Worm (Caenorhabditis elegans) whole organism, L2 larva: ENCODE results near the gene nhr-142.
"Not testable (repeated sequence)": the region's sequence is repeated elsewhere in the genome, so short reads cannot be mapped to it uniquely, and the experiment has no call there.

ENCODE experiments used
- C34F6.9 ChIP-seq: fragments of 150-350 bp; optimal IDR thresholded peaks from 2 replicates; lab custom pipeline; 2014; ENCODE audit warnings: missing biosample characterization, missing genetic modification characterization
- F13H6.1 ChIP-seq: sonication (generic microtip); optimal IDR thresholded peaks from 2 replicates; lab custom pipeline; 2016; ENCODE audit warnings: missing genetic modification characterization, missing compliant biosample characterization
- R02D3.7 ChIP-seq: fragments of 150-350 bp; optimal IDR thresholded peaks from 2 replicates; lab custom pipeline; 2014; ENCODE audit warnings: missing biosample characterization, missing genetic modification characterization
- Y55F3AM.14 ChIP-seq: fragments of 200-800 bp; sonication (Bioruptor generic); optimal IDR thresholded peaks from 2 replicates; lab custom pipeline; 2018; ENCODE audit warnings: mild to moderate bottlenecking, missing genetic modification characterization, missing compliant biosample characterization
- alr-1 ChIP-seq: fragments of 150-350 bp; optimal IDR thresholded peaks from 2 replicates; lab custom pipeline; 2014; ENCODE audit warnings: missing biosample characterization, missing genetic modification characterization
- aly-2 ChIP-seq: fragments of 150-350 bp; optimal IDR thresholded peaks from 2 replicates; lab custom pipeline; 2014; ENCODE audit warnings: missing biosample characterization, missing genetic modification characterization
- blmp-1 ChIP-seq: sonication (generic microtip); optimal IDR thresholded peaks from 2 replicates; lab custom pipeline; 2017; ENCODE audit warnings: missing genetic modification characterization, mild to moderate bottlenecking, missing compliant biosample characterization, antibody characterized with exemption, moderate library complexity; ENCODE audit not compliant: insufficient read depth
- crh-2 ChIP-seq: sonication (generic microtip); optimal IDR thresholded peaks from 2 replicates; lab custom pipeline; 2017; ENCODE audit warnings: missing biosample characterization, missing genetic modification characterization
- dmd-4 ChIP-seq: sonication (generic microtip); optimal IDR thresholded peaks from 2 replicates; lab custom pipeline; 2017; ENCODE audit warnings: missing biosample characterization, missing genetic modification characterization
- elt-1 ChIP-seq: fragments of 150-350 bp; optimal IDR thresholded peaks from 2 replicates; lab custom pipeline; 2014; ENCODE audit warnings: missing biosample characterization, missing genetic modification characterization
- fos-1 ChIP-seq: fragments of 150-350 bp; optimal IDR thresholded peaks from 2 replicates; lab custom pipeline; 2014; ENCODE audit warnings: missing biosample characterization, missing genetic modification characterization
- gmeb-1 ChIP-seq: fragments of 150-350 bp; optimal IDR thresholded peaks from 2 replicates; lab custom pipeline; 2014; ENCODE audit warnings: missing biosample characterization, missing genetic modification characterization
- lin-11 ChIP-seq: fragments of 150-350 bp; sonication (generic microtip); optimal IDR thresholded peaks from 2 replicates; lab custom pipeline; 2014; ENCODE audit warnings: missing biosample characterization, missing genetic modification characterization, inconsistent platforms, mixed read lengths
- lin-13 ChIP-seq: fragments of 150-350 bp; optimal IDR thresholded peaks from 2 replicates; lab custom pipeline; 2014; ENCODE audit warnings: missing biosample characterization, missing genetic modification reagents, missing genetic modification characterization
- lsy-2 ChIP-seq, 2 experiments: fragments of 150-350 bp in 1 of 2; sonication (generic microtip) in 1 of 2; optimal IDR thresholded peaks; 2 replicates each; lab custom pipeline; 2014 to 2017; ENCODE audit warnings: missing biosample characterization in 2 of 2, missing genetic modification characterization in 2 of 2
- mbf-1 ChIP-seq: sonication (generic microtip); optimal IDR thresholded peaks from 2 replicates; lab custom pipeline; 2017; ENCODE audit warnings: missing biosample characterization, missing genetic modification characterization
- mdl-1 ChIP-seq, 2 experiments: fragments of 150-350 bp in 1 of 2; sonication (generic microtip) in 1 of 2; optimal IDR thresholded peaks; 2 replicates each; lab custom pipeline; 2017; ENCODE audit warnings: missing biosample characterization in 2 of 2, missing genetic modification characterization in 2 of 2
- nhr-10 ChIP-seq: sonication (generic microtip); optimal IDR thresholded peaks from 2 replicates; lab custom pipeline; 2017; ENCODE audit warnings: missing biosample characterization, missing genetic modification characterization
- nhr-11 ChIP-seq: fragments of 150-350 bp; optimal IDR thresholded peaks from 2 replicates; lab custom pipeline; 2014; ENCODE audit warnings: missing biosample characterization, missing genetic modification characterization
- nhr-12 ChIP-seq: fragments of 150-350 bp; optimal IDR thresholded peaks from 2 replicates; lab custom pipeline; 2014; ENCODE audit warnings: missing biosample characterization, missing genetic modification characterization
- nhr-129 ChIP-seq: fragments of 150-350 bp; optimal IDR thresholded peaks from 2 replicates; lab custom pipeline; 2014; ENCODE audit warnings: missing biosample characterization, missing genetic modification characterization
- nhr-21 ChIP-seq: fragments of 150-350 bp; optimal IDR thresholded peaks from 2 replicates; lab custom pipeline; 2014; ENCODE audit warnings: missing biosample characterization, missing genetic modification characterization
- nhr-23 ChIP-seq: fragments of 150-350 bp; optimal IDR thresholded peaks from 2 replicates; lab custom pipeline; 2014; ENCODE audit warnings: missing biosample characterization, missing genetic modification reagents, missing genetic modification characterization
- nhr-25 ChIP-seq: fragments of 150-350 bp; sonication (generic microtip); optimal IDR thresholded peaks from 3 replicates; lab custom pipeline; 2014; ENCODE audit warnings: missing biosample characterization, missing genetic modification characterization
- peb-1 ChIP-seq: fragments of 150-350 bp; optimal IDR thresholded peaks from 2 replicates; lab custom pipeline; 2014; ENCODE audit warnings: missing biosample characterization, missing genetic modification characterization
- skn-1 ChIP-seq: sonication (generic microtip); optimal IDR thresholded peaks from 2 replicates; lab custom pipeline; 2017; ENCODE audit warnings: missing biosample characterization, missing genetic modification characterization
- sma-3 ChIP-seq: sonication (generic microtip); optimal IDR thresholded peaks from 2 replicates; lab custom pipeline; 2016; ENCODE audit warnings: missing genetic modification reagents, missing genetic modification characterization, missing compliant biosample characterization
- sma-9 ChIP-seq, 2 experiments: fragments of 150-350 bp in 1 of 2; sonication (generic microtip) in 1 of 2; optimal IDR thresholded peaks; 2 replicates each; lab custom pipeline; 2014 to 2016; ENCODE audit warnings: missing genetic modification characterization in 2 of 2, mild to moderate bottlenecking in 1 of 2, missing biosample characterization in 1 of 2, missing compliant biosample characterization in 1 of 2, missing genetic modification reagents in 1 of 2, moderate library complexity in 1 of 2
- snpc-4 ChIP-seq: fragments of 150-350 bp; optimal IDR thresholded peaks from 2 replicates; lab custom pipeline; 2014; ENCODE audit warnings: missing biosample characterization, missing genetic modification characterization
- unc-55 ChIP-seq: fragments of 150-350 bp; sonication (generic microtip); optimal IDR thresholded peaks from 3 replicates; lab custom pipeline; 2014; ENCODE audit warnings: missing biosample characterization, missing genetic modification reagents, missing genetic modification characterization
- ztf-4 ChIP-seq: fragments of 150-350 bp; optimal IDR thresholded peaks from 2 replicates; lab custom pipeline; 2014; ENCODE audit warnings: missing biosample characterization, missing genetic modification characterization

nhr-142 gene

ce11 chrV:5782687-5783086, 7.7 kb downstream of the nhr-142 start, which contains the start of gene fbxa-183:
Gene fbxa-183, minus strand, starts transcription at chrV:5782787.
- TF ChIP-seq nhr-23 (tag; lab: Kevin White, UChicago) (no peak), crh-2 (tag; lab: Kevin White, UChicago) (no peak), nhr-10 (no peak), peb-1 (tag; lab: Kevin White, UChicago) (no peak), R02D3.7 (tag; lab: Kevin White, UChicago) (no peak), nhr-11 (tag; lab: Kevin White, UChicago) (no peak)
- TF ChIP-seq, all 48 proteins: peak for 0

- TF ChIP-seq gmeb-1 (tag; lab: Kevin White, UChicago) (peak; percentile 65), skn-1 (tag; lab: Kevin White, UChicago) (no peak), nhr-12 (no peak), lin-13 (GFP tag; lab: Kevin White, UChicago) (peak; percentile 70), fos-1 (tag; lab: Kevin White, UChicago) (peak; percentile 91), aly-2 (tag; lab: Kevin White, UChicago) (no peak), blmp-1 (tag; lab: Kevin White, UChicago) (peak; percentile 37), sma-9 (GFP tag; optimal IDR thresholded peaks at IDR 0.05; lab: Kevin White, UChicago) (peak; percentile 72), sma-9 (tag; optimal IDR thresholded peaks at IDR 0.05; lab: Kevin White, UChicago) (no peak), mbf-1 (tag; lab: Kevin White, UChicago) (no peak), crh-2 (tag; lab: Kevin White, UChicago) (peak; percentile 81), alr-1 (tag; lab: Kevin White, UChicago) (no peak), C34F6.9 (peak; percentile 74), mdl-1 (tag; optimal IDR thresholded peaks at IDR 0.05; lab: Kevin White, UChicago) (peak; percentile 61 to 76), nhr-129 (tag; lab: Kevin White, UChicago) (peak; percentile 100), nhr-25 (peak; percentile 78), Y55F3AM.14 (GFP tag; lab: Kevin White, UChicago) (peak; percentile 43), snpc-4 (tag; lab: Kevin White, UChicago) (peak; percentile 40), nhr-21 (tag; lab: Kevin White, UChicago) (peak; percentile 57), sma-3 (GFP tag; lab: Kevin White, UChicago) (peak; percentile 60), lsy-2 (tag; optimal IDR thresholded peaks at IDR 0.05; lab: Kevin White, UChicago) (peak; percentile 5 to 69), unc-55 (GFP tag; lab: Kevin White, UChicago) (peak; percentile 62), ztf-4 (tag; lab: Kevin White, UChicago) (no peak), F13H6.1 (tag; lab: Kevin White, UChicago) (peak; percentile 39)
- TF ChIP-seq, all 48 proteins: peak for 17
Observed at ce11 chrV:5780713-5781360, 9.5 kb downstream of the nhr-142 start, which contains the start of gene F44E7.5. Gene F44E7.5, minus strand, starts transcription at chrV:5780922.

- TF ChIP-seq C34F6.9 (peak; percentile 44), lsy-2 (tag; optimal IDR thresholded peaks at IDR 0.05; lab: Kevin White, UChicago) (peak in 1 of 2 experiments; percentile 43), aly-2 (tag; lab: Kevin White, UChicago) (no peak), dmd-4 (tag; lab: Kevin White, UChicago) (no peak), lin-11 (tag; lab: Kevin White, UChicago) (no peak), unc-55 (GFP tag; lab: Kevin White, UChicago) (peak; percentile 29), fos-1 (tag; lab: Kevin White, UChicago) (peak; percentile 44), nhr-129 (tag; lab: Kevin White, UChicago) (peak; percentile 98), sma-9 (GFP tag; optimal IDR thresholded peaks at IDR 0.05; lab: Kevin White, UChicago) (peak; percentile 43), sma-9 (tag; optimal IDR thresholded peaks at IDR 0.05; lab: Kevin White, UChicago) (no peak), gmeb-1 (tag; lab: Kevin White, UChicago) (no peak), elt-1 (tag; lab: Kevin White, UChicago) (no peak), nhr-10 (no peak), F13H6.1 (tag; lab: Kevin White, UChicago) (peak; percentile 34)
Observed at ce11 chrV:5779984-5780383, 10.4 kb downstream of the nhr-142 start.

- TF ChIP-seq sma-9 (GFP tag; optimal IDR thresholded peaks at IDR 0.05; lab: Kevin White, UChicago) = peak; percentile 11
- TF ChIP-seq sma-9 (tag; optimal IDR thresholded peaks at IDR 0.05; lab: Kevin White, UChicago) = not testable (repeated sequence)
- peak; percentile 2 for TF ChIP-seq nhr-25
- peak; percentile 3 for TF ChIP-seq gmeb-1 (tag; lab: Kevin White, UChicago)
- peak; percentile 19 for TF ChIP-seq sma-3 (GFP tag; lab: Kevin White, UChicago)
- TF ChIP-seq nhr-129 (tag; lab: Kevin White, UChicago) = peak; percentile 52
- TF ChIP-seq lsy-2 (tag; optimal IDR thresholded peaks at IDR 0.05; lab: Kevin White, UChicago) = peak in 1 of 2 experiments; percentile 59
- TF ChIP-seq F13H6.1 (tag; lab: Kevin White, UChicago) = peak; percentile 53
- peak; percentile 50 for TF ChIP-seq lin-13 (GFP tag; lab: Kevin White, UChicago)
- peak; percentile 59 for TF ChIP-seq C34F6.9
- TF ChIP-seq unc-55 (GFP tag; lab: Kevin White, UChicago) = peak; percentile 64
- peak; percentile 32 for TF ChIP-seq crh-2 (tag; lab: Kevin White, UChicago)
Observed at ce11 chrV:5776941-5777340, 13.4 kb downstream of the nhr-142 start, which contains the start of gene F44E7.4. Gene F44E7.4, minus strand, starts transcription at chrV:5776953.
